Worm (Caenorhabditis elegans) whole organism, L3 larva: ENCODE measurements around the gene twk-43.

ENCODE experiments used
- daf-12 ChIP-seq: fragments of 150-350 bp; optimal IDR thresholded peaks from 2 replicates; lab custom pipeline; 2014; ENCODE audit warnings: missing biosample characterization, missing genetic modification reagents, missing genetic modification characterization
- egl-27 ChIP-seq: sonication (generic microtip); optimal IDR thresholded peaks from 4 replicates; lab custom pipeline; 2017; ENCODE audit warnings: missing biosample characterization, missing genetic modification reagents, missing genetic modification characterization
- egl-5 ChIP-seq: fragments of 150-350 bp; optimal IDR thresholded peaks from 2 replicates; lab custom pipeline; 2017; ENCODE audit warnings: missing biosample characterization, missing genetic modification reagents, missing genetic modification characterization, inconsistent platforms
- lin-39 ChIP-seq: fragments of 150-350 bp; optimal IDR thresholded peaks from 2 replicates; lab custom pipeline; 2018; ENCODE audit warnings: missing biosample characterization, missing genetic modification reagents, missing genetic modification characterization
- nhr-28 ChIP-seq: fragments of 150-350 bp; optimal IDR thresholded peaks from 2 replicates; lab custom pipeline; 2014; ENCODE audit warnings: missing biosample characterization, missing genetic modification characterization
- nhr-43 ChIP-seq: sonication (generic microtip); optimal IDR thresholded peaks from 2 replicates; lab custom pipeline; 2016; ENCODE audit warnings: mild to moderate bottlenecking, missing genetic modification characterization, missing compliant biosample characterization; ENCODE audit not compliant: poor library complexity, severe bottlenecking
- unc-39 ChIP-seq: sonication (generic microtip); optimal IDR thresholded peaks from 4 replicates; lab custom pipeline; 2017; ENCODE audit warnings: missing biosample characterization, missing genetic modification characterization

twk-43 gene

DNA sequence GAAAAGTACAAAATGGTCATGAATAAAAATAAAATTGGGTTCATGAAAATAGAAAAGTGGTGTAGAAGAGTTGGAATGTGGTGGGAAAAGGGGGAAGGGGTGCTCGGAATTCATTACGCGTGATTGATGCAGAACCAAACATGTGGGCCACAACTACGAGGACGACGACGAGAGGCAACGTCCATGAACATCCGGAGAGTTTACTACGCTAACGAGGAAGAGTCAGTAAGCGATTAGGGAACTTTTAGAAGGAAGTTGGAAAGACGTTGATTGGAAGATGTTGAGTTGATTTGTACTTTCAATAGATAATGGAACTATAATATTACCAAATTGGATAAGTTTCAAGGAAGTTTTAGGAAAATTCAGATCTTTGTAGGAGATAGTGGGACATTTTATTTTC lies 55.6 kb downstream of the twk-43 start:
- TF ChIP-seq lin-39 (tag; lab: Kevin White, UChicago) (peak; percentile 42), nhr-28 (no peak)
- TF ChIP-seq, all 47 proteins: peak for 1

DNA sequence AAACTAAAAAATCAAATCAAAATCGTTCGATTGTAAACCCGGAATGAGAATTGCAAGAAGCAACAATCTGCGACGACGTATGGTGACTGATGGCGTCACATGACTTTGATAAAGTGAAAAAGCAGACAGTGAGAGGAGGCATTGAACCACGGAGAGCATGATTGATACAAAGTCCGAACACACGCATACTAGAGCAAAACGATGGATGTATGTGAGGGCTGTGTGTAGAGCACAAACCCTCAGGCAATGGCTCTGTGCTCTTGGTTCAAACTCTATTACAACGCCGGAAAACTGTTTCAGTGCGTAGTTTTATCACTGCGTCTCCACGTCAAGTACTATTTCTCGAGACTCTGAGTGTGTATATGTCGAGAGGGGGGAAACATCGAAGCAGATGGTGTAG lies 56.4 kb downstream of the twk-43 start:
- TF ChIP-seq daf-12 (tag; lab: Kevin White, UChicago) (no peak), egl-5 (peak; percentile 52), nhr-43 (tag; lab: Kevin White, UChicago) (no peak), unc-39 (tag; lab: Kevin White, UChicago) (no peak), egl-27 (tag; lab: Kevin White, UChicago) (no peak), lin-39 (tag; lab: Kevin White, UChicago) (peak; percentile 93)
